Fruit fly (Drosophila melanogaster) whole organism, wandering third instar larva: Measurements from ENCODE around the gene Snap24.
A peak's percentile ranks its signal among the peaks of the same experiment; 100 is the strongest.

Source experiments
- Abd-B ChIP-seq: fragments of >200 bp; optimal IDR thresholded peaks from 2 replicates; lab custom pipeline; 2017; ENCODE audit warnings: missing biosample characterization, missing genetic modification characterization
- CG9705 ChIP-seq: fragments of 200-800 bp; sonication (Bioruptor generic); optimal IDR thresholded peaks from 2 replicates; lab custom pipeline; 2018; ENCODE audit warnings: missing biosample characterization, mild to moderate bottlenecking, missing genetic modification characterization
- CrebA ChIP-seq: fragments of 200-800 bp; sonication (Bioruptor generic); optimal IDR thresholded peaks from 2 replicates; lab custom pipeline; 2016; ENCODE audit warnings: missing biosample characterization, mild to moderate bottlenecking, missing genetic modification characterization, borderline replicate concordance
- Dfd ChIP-seq: fragments of >200 bp; optimal IDR thresholded peaks from 2 replicates; lab custom pipeline; 2017; ENCODE audit warnings: missing biosample characterization, missing genetic modification characterization
- Dif ChIP-seq: fragments of 200-275, 200-300 bp; sonication (Bioruptor generic); optimal IDR thresholded peaks from 2 replicates; lab custom pipeline; 2018; ENCODE audit warnings: missing biosample characterization, missing genetic modification characterization; ENCODE audit not compliant: partially characterized antibody
- GATAd ChIP-seq: sonication (Bioruptor generic); optimal IDR thresholded peaks from 2 replicates; lab custom pipeline; 2016; ENCODE audit warnings: missing biosample characterization, missing genetic modification characterization
- Hnf4 ChIP-seq: fragments of 200-800 bp; sonication (Bioruptor generic); optimal IDR thresholded peaks from 2 replicates; lab custom pipeline; 2016; ENCODE audit warnings: missing biosample characterization, mild to moderate bottlenecking, missing genetic modification characterization
- Hr78 ChIP-seq: fragments of >200 bp; optimal IDR thresholded peaks from 2 replicates; lab custom pipeline; 2017; ENCODE audit warnings: missing biosample characterization, missing genetic modification characterization
- Hr83 ChIP-seq: fragments of 200-300 bp; sonication (Bioruptor generic); optimal IDR thresholded peaks from 2 replicates; lab custom pipeline; 2016; ENCODE audit warnings: missing biosample characterization, mild to moderate bottlenecking, missing genetic modification characterization, moderate library complexity; ENCODE audit not compliant: poor library complexity, severe bottlenecking
- Mio ChIP-seq: sonication (Bioruptor generic); optimal IDR thresholded peaks from 2 replicates; lab custom pipeline; 2016; ENCODE audit warnings: missing biosample characterization, missing genetic modification characterization
- Myc ChIP-seq: fragments of >200 bp; optimal IDR thresholded peaks from 2 replicates; lab custom pipeline; 2017
- N ChIP-seq: fragments of >200 bp; optimal IDR thresholded peaks from 2 replicates; lab custom pipeline; 2018; ENCODE audit warnings: missing biosample characterization, missing external identifiers, missing genetic modification characterization
- OdsH ChIP-seq: fragments of 200-800 bp; sonication (Bioruptor generic); optimal IDR thresholded peaks from 2 replicates; lab custom pipeline; 2016; ENCODE audit warnings: missing biosample characterization, mild to moderate bottlenecking, missing genetic modification characterization
- Vsx2 ChIP-seq: fragments of 200-300, 225-300 bp; sonication (Bioruptor generic); optimal IDR thresholded peaks from 2 replicates; lab custom pipeline; 2018; ENCODE audit warnings: missing biosample characterization, missing genetic modification characterization; ENCODE audit not compliant: partially characterized antibody
- br ChIP-seq: fragments of 200-800 bp; sonication (Bioruptor generic); optimal IDR thresholded peaks from 2 replicates; lab custom pipeline; 2016; ENCODE audit warnings: missing biosample characterization, missing genetic modification characterization
- brk ChIP-seq: fragments of 200-800 bp; sonication (Bioruptor generic); optimal IDR thresholded peaks from 2 replicates; lab custom pipeline; 2016; ENCODE audit warnings: missing biosample characterization, mild to moderate bottlenecking, missing genetic modification characterization
- dl ChIP-seq, 2 experiments: fragments of 175-275, 200-275 bp in 1 of 2; fragments of 200-275 bp in 1 of 2; sonication (Bioruptor generic); optimal IDR thresholded peaks; lab custom pipeline; 2018; ENCODE audit warnings: mild to moderate bottlenecking in 2 of 2, missing biosample characterization in 2 of 2, missing genetic modification characterization in 2 of 2, moderate library complexity in 2 of 2; ENCODE audit not compliant: partially characterized antibody in 2 of 2, insufficient read depth in 1 of 2
- dmrt93B ChIP-seq: fragments of 200-800 bp; sonication (Bioruptor generic); optimal IDR thresholded peaks from 2 replicates; lab custom pipeline; 2018; ENCODE audit warnings: missing biosample characterization, mild to moderate bottlenecking, missing genetic modification characterization
- dsf ChIP-seq: sonication (Bioruptor generic); optimal IDR thresholded peaks from 2 replicates; lab custom pipeline; 2016; ENCODE audit warnings: missing biosample characterization, missing genetic modification characterization, borderline replicate concordance
- ey ChIP-seq: fragments of 200-800 bp; sonication (Bioruptor generic); optimal IDR thresholded peaks from 2 replicates; lab custom pipeline; 2016; ENCODE audit warnings: missing biosample characterization, missing genetic modification characterization
- h ChIP-seq: fragments of 200-800 bp; sonication (Bioruptor generic); optimal IDR thresholded peaks from 3 replicates; lab custom pipeline; 2016; ENCODE audit warnings: missing biosample characterization, mild to moderate bottlenecking, missing genetic modification characterization
- jim ChIP-seq: fragments of 175-275, 200-325 bp; sonication (Bioruptor generic); optimal IDR thresholded peaks from 2 replicates; lab custom pipeline; 2016; ENCODE audit warnings: missing biosample characterization, mild to moderate bottlenecking, missing genetic modification characterization
- pan ChIP-seq: fragments of >200 bp; optimal IDR thresholded peaks from 2 replicates; lab custom pipeline; 2017
- psq ChIP-seq: fragments of 200-800 bp; sonication (Bioruptor generic); optimal IDR thresholded peaks from 3 replicates; lab custom pipeline; 2017; ENCODE audit warnings: missing biosample characterization, mild to moderate bottlenecking, missing genetic modification characterization, moderate library complexity
- rgr ChIP-seq: fragments of 200-800 bp; sonication (Bioruptor generic); optimal IDR thresholded peaks from 3 replicates; lab custom pipeline; 2016; ENCODE audit warnings: missing biosample characterization, mild to moderate bottlenecking, missing genetic modification characterization
- sage ChIP-seq: fragments of 200-800 bp; sonication (Bioruptor generic); optimal IDR thresholded peaks from 2 replicates; lab custom pipeline; 2016; ENCODE audit warnings: missing biosample characterization, mild to moderate bottlenecking, missing genetic modification characterization
- sv ChIP-seq: fragments of 200-800 bp; sonication (Bioruptor generic); optimal IDR thresholded peaks from 3 replicates; lab custom pipeline; 2016; ENCODE audit warnings: missing biosample characterization, missing genetic modification characterization
- tai ChIP-seq: sonication (Bioruptor generic); optimal IDR thresholded peaks from 2 replicates; lab custom pipeline; 2016; ENCODE audit warnings: missing biosample characterization, missing genetic modification characterization
- usp ChIP-seq: fragments of >200 bp; optimal IDR thresholded peaks from 2 replicates; lab custom pipeline; 2017; ENCODE audit warnings: missing biosample characterization, missing genetic modification characterization
- woc ChIP-seq: sonication (Bioruptor generic); optimal IDR thresholded peaks from 2 replicates; lab custom pipeline; 2016; ENCODE audit warnings: missing biosample characterization, mild to moderate bottlenecking, missing genetic modification characterization

Snap24 gene

DNA sequence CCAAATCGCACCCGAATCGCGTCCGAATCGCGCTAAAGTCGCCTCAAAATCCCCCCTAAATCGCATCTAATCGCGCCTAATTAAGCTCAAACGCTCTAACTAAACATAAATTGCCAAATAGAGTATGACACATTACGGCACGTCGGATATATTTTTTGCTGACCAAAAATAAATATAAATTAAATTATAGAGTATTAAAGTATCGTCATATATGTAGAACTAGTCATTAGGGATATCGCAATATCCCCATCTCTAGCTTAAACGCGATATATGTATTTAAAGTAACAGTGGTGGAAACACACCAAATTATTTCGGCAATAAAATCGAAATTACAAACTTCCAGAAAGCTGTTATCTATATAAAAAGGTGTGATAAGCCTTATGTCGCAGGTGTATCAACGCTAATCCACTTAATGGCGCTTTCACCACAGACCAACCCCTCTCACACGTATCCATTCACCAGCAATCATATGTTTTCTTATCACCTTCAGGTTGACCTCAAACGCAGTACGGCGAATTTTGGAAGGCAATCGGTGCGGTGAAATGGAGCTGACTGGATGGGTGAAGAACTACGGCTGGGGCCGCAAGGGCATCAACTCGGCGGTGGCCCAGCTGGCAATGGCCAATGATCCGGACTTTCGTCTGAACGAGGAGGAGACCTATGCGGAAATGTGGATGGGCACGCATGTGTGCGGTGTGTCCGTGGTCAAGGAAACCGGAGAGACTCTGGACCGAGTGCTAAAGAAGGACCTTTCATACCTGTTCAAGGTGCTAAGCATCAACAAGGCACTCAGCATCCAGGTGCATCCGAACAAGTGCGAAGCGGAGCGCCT, 3.4 kb downstream of the Snap24 start, which contains the start of gene Mpi:
Gene Mpi (plus strand): TSS at position 263 of the 832 bp plus-strand sequence.
- TF ChIP-seq Myc (lab: Kevin White, UChicago) (peak; percentile 79), Hr83 (no peak), Mio (no peak), CrebA (no peak), OdsH (GFP tag; lab: Kevin White, UChicago) (peak; percentile 20)

DNA sequence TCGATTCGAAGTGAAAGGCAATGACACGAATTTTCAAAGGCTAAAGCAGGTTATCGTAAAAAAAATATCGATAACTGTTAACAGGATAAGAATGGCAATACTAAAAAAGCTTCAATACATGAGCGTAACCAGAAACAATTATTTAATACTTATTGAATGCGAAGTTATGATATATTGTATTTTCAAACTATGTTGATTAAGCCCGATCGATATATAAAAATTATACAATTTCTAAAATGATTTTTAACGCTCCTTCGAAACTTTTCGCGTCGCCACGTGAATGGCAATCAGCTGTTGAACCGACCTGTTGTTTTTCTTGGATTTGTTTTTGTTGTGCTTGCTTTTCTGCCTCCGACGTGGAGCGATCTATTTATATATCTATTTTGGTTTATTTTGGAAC, 6.8 kb downstream of the Snap24 start, which contains the start of the genes Alg12 and Rpt3R:
Gene Alg12 (plus strand): TSS at position 305 of the 400 bp plus-strand sequence.
Gene Rpt3R (minus strand): TSS at position 324 of the 400 bp plus-strand sequence.
- TF ChIP-seq CrebA: no peak
- peak; percentile 8 for TF ChIP-seq Myc (lab: Kevin White, UChicago)
- no peak for TF ChIP-seq psq (GFP tag; lab: Kevin White, UChicago)
- TF ChIP-seq Vsx2: no peak
- TF ChIP-seq dmrt93B (GFP tag; lab: Kevin White, UChicago): no peak

DNA sequence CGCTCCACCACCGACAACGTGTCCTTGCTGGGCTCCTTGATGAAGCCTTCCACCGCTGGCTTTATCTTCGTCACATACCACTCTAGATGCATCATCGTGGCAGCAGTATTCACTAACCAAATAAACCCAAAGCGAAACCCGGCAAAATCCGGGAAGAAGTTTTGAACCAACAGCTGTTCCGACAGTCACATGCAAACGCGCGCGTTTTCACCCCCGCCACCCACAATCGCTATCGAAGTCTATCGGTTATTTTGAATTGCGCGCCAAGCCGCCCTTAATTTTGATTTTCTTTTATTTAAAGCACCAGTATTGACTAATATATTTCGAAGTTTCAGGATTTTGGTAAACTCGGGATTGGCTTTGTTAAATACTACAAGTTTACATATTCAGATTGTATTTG, 8.5 kb downstream of the Snap24 start, which contains the start of gene Tti1:
Gene Tti1 (minus strand): TSS at position 200 of the 400 bp plus-strand sequence.
- TF ChIP-seq sage (GFP tag; lab: Kevin White, UChicago) (no peak), Mio (no peak), pan (lab: Kevin White, UChicago) (no peak), N (GFP tag; lab: Kevin White, UChicago) (no peak), usp (GFP tag; lab: Kevin White, UChicago) (no peak), h (GFP tag; lab: Kevin White, UChicago) (no peak), rgr (GFP tag; lab: Kevin White, UChicago) (no peak), sv (GFP tag; lab: Kevin White, UChicago) (no peak), Dfd (GFP tag; lab: Kevin White, UChicago) (no peak), jim (GFP tag; lab: Kevin White, UChicago) (no peak), Dif (no peak), Hnf4 (no peak), br (GFP tag; lab: Kevin White, UChicago) (no peak), GATAd (GFP tag; lab: Kevin White, UChicago) (no peak), tai (GFP tag; lab: Kevin White, UChicago) (no peak)

DNA sequence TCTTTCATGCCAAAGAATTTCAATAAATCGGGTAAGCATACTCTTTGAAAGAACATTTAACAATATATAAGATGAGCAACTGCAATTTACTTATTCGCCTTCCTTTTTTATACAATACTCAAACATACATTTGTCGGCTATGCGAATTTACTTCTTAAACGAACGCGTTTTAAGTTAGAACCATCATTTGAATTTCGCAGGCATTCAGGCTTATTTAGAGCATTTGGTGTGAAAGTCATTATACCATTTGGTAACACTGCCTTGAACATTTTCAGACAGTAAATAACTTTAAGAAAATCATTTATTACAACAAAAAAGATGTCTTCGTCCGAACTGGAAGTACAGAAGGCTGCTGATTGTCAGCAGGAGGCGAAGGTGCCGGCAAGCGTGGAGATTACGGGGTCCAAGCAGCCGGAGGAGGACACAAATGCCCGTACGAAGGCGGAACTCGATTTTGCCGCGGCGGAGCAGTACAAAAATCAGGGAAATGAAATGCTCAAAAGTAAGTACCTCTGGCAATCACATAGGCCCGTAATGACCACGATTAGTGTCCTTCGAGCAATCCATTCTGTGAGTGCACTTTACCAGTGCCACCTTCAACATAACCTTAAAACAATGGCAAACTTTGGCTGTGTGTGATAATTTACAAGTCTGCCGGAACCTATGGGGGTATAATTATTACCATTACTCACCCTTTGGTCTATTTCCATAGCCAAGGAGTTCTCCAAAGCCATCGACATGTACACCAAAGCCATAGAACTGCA, 14.9 kb downstream of the Snap24 start:
- TF ChIP-seq OdsH (GFP tag; lab: Kevin White, UChicago): no peak
- no peak for TF ChIP-seq tai (GFP tag; lab: Kevin White, UChicago)
- TF ChIP-seq ey: no peak
- TF ChIP-seq br (GFP tag; lab: Kevin White, UChicago): no peak
- TF ChIP-seq woc (GFP tag; lab: Kevin White, UChicago): no peak
- no peak for TF ChIP-seq sage (GFP tag; lab: Kevin White, UChicago)
- no peak for TF ChIP-seq sv (GFP tag; lab: Kevin White, UChicago)
- no peak for TF ChIP-seq Dif
- no peak for TF ChIP-seq brk
- TF ChIP-seq Mio: no peak
- no peak for TF ChIP-seq Abd-B (GFP tag; lab: Kevin White, UChicago)
- TF ChIP-seq h (GFP tag; lab: Kevin White, UChicago): no peak
- no peak for TF ChIP-seq dl (GFP tag; optimal IDR thresholded peaks at IDR 0.05; lab: Kevin White, UChicago; ENCODE audit: insufficient read depth in 1 of 2, partially characterized antibody in 2 of 2)
- no peak for TF ChIP-seq CG9705 (GFP tag; lab: Kevin White, UChicago)
- no peak for TF ChIP-seq dsf

DNA sequence ATGACTTTTGCATAAGTTTGCCTTT, 15.3 kb downstream of the Snap24 start, which contains the start of gene PpD3:
Gene PpD3 (plus strand): TSS at position 1 of the 25 bp plus-strand sequence.
- TF ChIP-seq h (GFP tag; lab: Kevin White, UChicago) (no peak), dmrt93B (GFP tag; lab: Kevin White, UChicago) (no peak), Mio (no peak), Vsx2 (no peak), dsf (no peak), Hr78 (GFP tag; lab: Kevin White, UChicago) (no peak), woc (GFP tag; lab: Kevin White, UChicago) (no peak), CrebA (no peak), ey (no peak), Myc (lab: Kevin White, UChicago) (no peak), pan (lab: Kevin White, UChicago) (no peak), br (GFP tag; lab: Kevin White, UChicago) (no peak), Abd-B (GFP tag; lab: Kevin White, UChicago) (no peak), GATAd (GFP tag; lab: Kevin White, UChicago) (no peak), Dif (no peak), tai (GFP tag; lab: Kevin White, UChicago) (no peak), Hnf4 (no peak)
